Fruit fly (Drosophila melanogaster) whole organism, embryonic: Measurements from ENCODE around the gene chrb.

Source experiments
- ATbp ChIP-seq: fragments of 200-800 bp; sonication (Bioruptor generic); optimal IDR thresholded peaks from 2 replicates; lab custom pipeline; 2017; ENCODE audit warnings: missing biosample characterization, mild to moderate bottlenecking, missing genetic modification characterization, missing genetic modification reagents
- Adf1 ChIP-seq: fragments of 200-800 bp; sonication (Bioruptor generic); IDR thresholded peaks from 2 replicates; pipeline ENCODE4 v1.3.6; 2022; ENCODE audit warnings: missing biosample characterization, missing genetic modification characterization
- Antp ChIP-seq: fragments of 200-800 bp; sonication (Bioruptor generic); optimal IDR thresholded peaks from 3 replicates; lab custom pipeline; 2016; ENCODE audit warnings: missing biosample characterization, missing genetic modification characterization
- BEAF-32 ChIP-seq: fragments of 200-800 bp; sonication (Bioruptor generic); optimal IDR thresholded peaks from 3 replicates; lab custom pipeline; 2017; ENCODE audit warnings: missing biosample characterization, missing genetic modification characterization, mild to moderate bottlenecking, moderate library complexity, missing genetic modification reagents
- Blimp-1 ChIP-seq: fragments of 200-800 bp; sonication (Bioruptor generic); optimal IDR thresholded peaks from 3 replicates; lab custom pipeline; 2018; ENCODE audit warnings: missing biosample characterization, missing genetic modification characterization, mild to moderate bottlenecking, moderate library complexity, missing genetic modification reagents
- CG11247 ChIP-seq: fragments of 200-800 bp; sonication (Bioruptor generic); IDR thresholded peaks from 2 replicates; pipeline ENCODE4 v1.3.6; 2022; ENCODE audit warnings: missing biosample characterization, missing genetic modification characterization
- CG13894 ChIP-seq: fragments of 200-800 bp; sonication (Bioruptor generic); optimal IDR thresholded peaks from 3 replicates; lab custom pipeline; 2018; ENCODE audit warnings: missing biosample characterization, mild to moderate bottlenecking, missing genetic modification characterization, moderate library complexity
- CG16779 ChIP-seq: fragments of 200-800 bp; sonication (Bioruptor generic); IDR thresholded peaks from 2 replicates; pipeline ENCODE4 v1.3.6; 2022; ENCODE audit warnings: missing biosample characterization, missing genetic modification characterization
- CG16813 ChIP-seq: fragments of 200-800 bp; sonication (Bioruptor generic); IDR thresholded peaks from 3 replicates; pipeline ENCODE4 v1.3.6; 2022; ENCODE audit warnings: missing biosample characterization, missing genetic modification characterization; ENCODE audit not compliant: partially characterized antibody
- CG17328 ChIP-seq: fragments of 200-800 bp; sonication (Bioruptor generic); IDR thresholded peaks from 2 replicates; pipeline ENCODE4 v1.3.6; 2022; ENCODE audit warnings: missing biosample characterization, missing genetic modification characterization
- CG17829 ChIP-seq: fragments of 200-800 bp; optimal IDR thresholded peaks from 2 replicates; lab custom pipeline; 2019; ENCODE audit warnings: missing biosample characterization, mild to moderate bottlenecking, missing genetic modification characterization, moderate library complexity
- CG2129 ChIP-seq: fragments of 200-800 bp; sonication (Bioruptor generic); IDR thresholded peaks from 2 replicates; pipeline ENCODE4 v1.3.6; 2022; ENCODE audit warnings: missing biosample characterization, missing genetic modification characterization; ENCODE audit not compliant: partially characterized antibody
- CG6683 ChIP-seq: fragments of 200-800 bp; sonication (Bioruptor generic); optimal IDR thresholded peaks from 2 replicates; lab custom pipeline; 2017; ENCODE audit warnings: missing biosample characterization, mild to moderate bottlenecking, missing genetic modification characterization, missing genetic modification reagents
- CG6791 ChIP-seq: fragments of 200-800 bp; sonication (Bioruptor generic); IDR thresholded peaks from 3 replicates; pipeline ENCODE4 v1.3.6; 2022; ENCODE audit warnings: missing biosample characterization, missing genetic modification characterization; ENCODE audit not compliant: partially characterized antibody
- CG7271 ChIP-seq: fragments of 200-800 bp; sonication (Bioruptor generic); optimal IDR thresholded peaks from 2 replicates; lab custom pipeline; 2018; ENCODE audit warnings: missing biosample characterization, mild to moderate bottlenecking, missing genetic modification characterization, moderate library complexity
- CG7372 ChIP-seq: fragments of 200-800 bp; sonication (Bioruptor generic); IDR thresholded peaks from 2 replicates; pipeline ENCODE4 v1.3.6; 2022; ENCODE audit warnings: missing biosample characterization, missing genetic modification characterization
- CG7928 ChIP-seq: fragments of 200-800 bp; sonication (Bioruptor generic); optimal IDR thresholded peaks from 2 replicates; lab custom pipeline; 2017; ENCODE audit warnings: missing biosample characterization, mild to moderate bottlenecking, missing genetic modification characterization
- CG9932 ChIP-seq: fragments of 200-800 bp; sonication (Bioruptor generic); IDR thresholded peaks from 2 replicates; pipeline ENCODE4 v1.3.6; 2022; ENCODE audit warnings: missing biosample characterization, missing genetic modification characterization
- E2f2 ChIP-seq: fragments of 200-800 bp; sonication (Bioruptor generic); IDR thresholded peaks from 2 replicates; pipeline ENCODE4 v1.3.6; 2022; ENCODE audit warnings: missing biosample characterization, missing genetic modification characterization
- Elba2 ChIP-seq: fragments of 200-800 bp; sonication (Bioruptor generic); optimal IDR thresholded peaks from 3 replicates; lab custom pipeline; 2016; ENCODE audit warnings: missing biosample characterization, missing genetic modification characterization
- GATAe ChIP-seq: fragments of 200-800 bp; sonication (Bioruptor generic); conservative IDR thresholded peaks from 2 replicates; pipeline ENCODE4 v1.3.6; 2022; ENCODE audit warnings: missing biosample characterization, missing genetic modification characterization
- Lim3 ChIP-seq: fragments of 200-800 bp; sonication (Bioruptor generic); IDR thresholded peaks from 2 replicates; pipeline ENCODE4 v1.3.6; 2022; ENCODE audit warnings: missing biosample characterization, missing genetic modification characterization
- Ptx1 ChIP-seq: fragments of 200-800 bp; sonication (Bioruptor generic); IDR thresholded peaks from 2 replicates; pipeline ENCODE4 v1.3.6; 2022; ENCODE audit warnings: missing biosample characterization, missing genetic modification characterization
- Ssrp ChIP-seq: fragments of 200-800 bp; sonication (Bioruptor generic); optimal IDR thresholded peaks from 2 replicates; lab custom pipeline; 2018; ENCODE audit warnings: missing biosample characterization, mild to moderate bottlenecking, missing genetic modification characterization, moderate library complexity
- Taf1 ChIP-seq: fragments of 200-800 bp; sonication (Bioruptor generic); IDR thresholded peaks from 2 replicates; pipeline ENCODE4 v1.3.6; 2022; ENCODE audit warnings: missing biosample characterization, missing genetic modification characterization
- abd-A ChIP-seq: fragments of 200-800 bp; sonication (Bioruptor generic); optimal IDR thresholded peaks from 3 replicates; lab custom pipeline; 2019; ENCODE audit warnings: missing biosample characterization, mild to moderate bottlenecking, missing genetic modification characterization, moderate library complexity
- az2 ChIP-seq: fragments of 200-800 bp; sonication (Bioruptor generic); optimal IDR thresholded peaks from 3 replicates; lab custom pipeline; 2016; ENCODE audit warnings: missing biosample characterization, missing genetic modification characterization
- bsh ChIP-seq, 2 experiments: fragments of 200-800 bp; sonication (Bioruptor generic); optimal IDR thresholded peaks; 2 replicates each; lab custom pipeline; 2017 to 2018; ENCODE audit warnings: mild to moderate bottlenecking in 2 of 2, missing biosample characterization in 2 of 2, missing genetic modification characterization in 2 of 2, moderate library complexity in 1 of 2
- cad ChIP-seq: fragments of >200 bp; optimal IDR thresholded peaks from 2 replicates; lab custom pipeline; 2017; ENCODE audit warnings: missing biosample characterization, missing genetic modification characterization
- cato ChIP-seq: fragments of 200-800 bp; sonication (Bioruptor generic); optimal IDR thresholded peaks from 2 replicates; lab custom pipeline; 2016; ENCODE audit warnings: missing biosample characterization, missing genetic modification characterization, borderline replicate concordance
- crol ChIP-seq: fragments of 200-800 bp; sonication (Bioruptor generic); IDR thresholded peaks from 2 replicates; pipeline ENCODE4 v1.3.6; 2022; ENCODE audit warnings: missing biosample characterization, missing genetic modification characterization
- exex ChIP-seq: fragments of 200-800 bp; sonication (Bioruptor generic); optimal IDR thresholded peaks from 4 replicates; lab custom pipeline; 2018; ENCODE audit warnings: missing biosample characterization, mild to moderate bottlenecking, missing genetic modification characterization, moderate library complexity
- gfzf ChIP-seq: fragments of 200-800 bp; sonication (Bioruptor generic); optimal IDR thresholded peaks from 2 replicates; lab custom pipeline; 2016; ENCODE audit warnings: missing biosample characterization, mild to moderate bottlenecking, missing genetic modification characterization, moderate library complexity
- gro ChIP-seq: fragments of 200-800 bp; sonication (Bioruptor generic); optimal IDR thresholded peaks from 2 replicates; lab custom pipeline; 2016; ENCODE audit warnings: missing biosample characterization, missing genetic modification characterization
- jing ChIP-seq: fragments of 200-800 bp; sonication (Bioruptor generic); optimal IDR thresholded peaks from 2 replicates; lab custom pipeline; 2018; ENCODE audit warnings: missing biosample characterization, mild to moderate bottlenecking, missing genetic modification characterization
- ken ChIP-seq: fragments of 200-800 bp; sonication (Bioruptor generic); IDR thresholded peaks from 3 replicates; pipeline ENCODE4 v1.3.6; 2022; ENCODE audit warnings: missing biosample characterization, missing genetic modification characterization
- mld ChIP-seq: fragments of 200-800 bp; sonication (Bioruptor generic); IDR thresholded peaks from 3 replicates; pipeline ENCODE4 v1.3.6; 2022; ENCODE audit warnings: missing biosample characterization, missing genetic modification characterization; ENCODE audit not compliant: partially characterized antibody
- nerfin-1 ChIP-seq: fragments of 200-800 bp; sonication (Bioruptor generic); optimal IDR thresholded peaks from 3 replicates; lab custom pipeline; 2019; ENCODE audit warnings: missing biosample characterization, mild to moderate bottlenecking, missing genetic modification characterization, moderate library complexity
- nerfin-2 ChIP-seq: fragments of 200-800 bp; sonication (Bioruptor generic); IDR thresholded peaks from 2 replicates; pipeline ENCODE4 v1.3.6; 2022; ENCODE audit warnings: missing biosample characterization, missing genetic modification characterization; ENCODE audit not compliant: partially characterized antibody
- pb ChIP-seq: fragments of 200-800 bp; sonication (Bioruptor generic); optimal IDR thresholded peaks from 3 replicates; lab custom pipeline; 2016; ENCODE audit warnings: missing biosample characterization, missing genetic modification characterization
- pzg ChIP-seq: fragments of 200-800 bp; sonication (Bioruptor generic); optimal IDR thresholded peaks from 3 replicates; lab custom pipeline; 2018; ENCODE audit warnings: missing biosample characterization, mild to moderate bottlenecking, missing genetic modification characterization, moderate library complexity
- ranshi ChIP-seq: fragments of 200-800 bp; sonication (Bioruptor generic); IDR thresholded peaks from 2 replicates; pipeline ENCODE4 v1.3.6; 2022; ENCODE audit warnings: missing biosample characterization, missing genetic modification characterization
- repo ChIP-seq: fragments of 200-800 bp; sonication (Bioruptor generic); optimal IDR thresholded peaks from 2 replicates; lab custom pipeline; 2016; ENCODE audit warnings: missing biosample characterization, missing genetic modification characterization
- sima ChIP-seq: fragments of 200-800 bp; sonication (Bioruptor generic); optimal IDR thresholded peaks from 2 replicates; lab custom pipeline; 2016; ENCODE audit warnings: missing biosample characterization, missing genetic modification characterization
- ssp ChIP-seq: fragments of 200-800 bp; sonication (Bioruptor generic); IDR thresholded peaks from 2 replicates; pipeline ENCODE4 v1.3.6; 2022; ENCODE audit warnings: missing biosample characterization, missing genetic modification characterization
- tup ChIP-seq: fragments of 200-800 bp; sonication (Bioruptor generic); optimal IDR thresholded peaks from 2 replicates; lab custom pipeline; 2016; ENCODE audit warnings: missing biosample characterization, mild to moderate bottlenecking, missing genetic modification characterization, moderate library complexity
- tx ChIP-seq: fragments of 200-800 bp; sonication (Bioruptor generic); optimal IDR thresholded peaks from 2 replicates; lab custom pipeline; 2016; ENCODE audit warnings: missing biosample characterization, missing genetic modification characterization
- unc-4 ChIP-seq: fragments of 200-800 bp; sonication (Bioruptor generic); IDR thresholded peaks from 2 replicates; pipeline ENCODE4 v1.3.6; 2022; ENCODE audit warnings: missing biosample characterization, missing genetic modification characterization; ENCODE audit not compliant: partially characterized antibody
- vvl ChIP-seq: fragments of 200-800 bp; sonication (Bioruptor generic); IDR thresholded peaks from 2 replicates; pipeline ENCODE4 v1.3.6; 2022; ENCODE audit warnings: missing biosample characterization, missing genetic modification characterization

chrb gene

dm6 chr3L:11491222-11491873 is 4.0 kb downstream of the chrb start (continued):
- TF ChIP-seq ken (GFP tag; lab: Robert Waterston, UW): peak; percentile 60; the same call in 1 of the 3 replicates
- peak; percentile 53 for TF ChIP-seq Ssrp (tag; lab: Kevin White, UChicago)
- peak; percentile 60 for TF ChIP-seq Blimp-1
- TF ChIP-seq ssp: no peak
- TF ChIP-seq Taf1 (GFP tag; lab: Robert Waterston, UW): peak; percentile 64; the same call in 1 of the 2 replicates
- no peak for TF ChIP-seq CG6683
- peak; percentile 30 for TF ChIP-seq tx
- TF ChIP-seq cad (GFP tag; lab: Kevin White, UChicago): no peak
- no peak for TF ChIP-seq pzg (GFP tag; lab: Kevin White, UChicago)
- TF ChIP-seq ATbp: no peak
- peak; percentile 40; the same call in 1 of the 2 replicates for TF ChIP-seq Adf1 (GFP tag; lab: Robert Waterston, UW)
- TF ChIP-seq vvl: peak; percentile 60
- peak; percentile 72 for TF ChIP-seq Ptx1 (GFP tag; lab: Robert Waterston, UW)
- TF ChIP-seq Elba2 (GFP tag; lab: Kevin White, UChicago): no peak
- no peak for TF ChIP-seq GATAe
- TF ChIP-seq nerfin-1 (tag; lab: Kevin White, UChicago): peak; percentile 33
- no peak for TF ChIP-seq exex
- peak; percentile 17 for TF ChIP-seq repo (GFP tag; lab: Kevin White, UChicago)
- no peak for TF ChIP-seq abd-A (tag; lab: Kevin White, UChicago)
- TF ChIP-seq CG16779: no peak
- TF ChIP-seq jing: peak; percentile 28
- no peak; the same call in 1 of the 2 replicates for TF ChIP-seq E2f2 (GFP tag; lab: Robert Waterston, UW)
- no peak for TF ChIP-seq BEAF-32 (GFP tag; lab: Kevin White, UChicago)
- TF ChIP-seq gfzf (GFP tag; lab: Kevin White, UChicago): no peak
- TF ChIP-seq CG7928 (GFP tag; lab: Kevin White, UChicago): peak; percentile 24
- peak; percentile 77 for TF ChIP-seq gro (GFP tag; lab: Kevin White, UChicago)
- TF ChIP-seq unc-4: no peak
- no peak for TF ChIP-seq Lim3 (GFP tag; lab: Robert Waterston, UW)
- TF ChIP-seq tup: no peak
- peak; percentile 25; the same call in 1 of the 2 replicates for TF ChIP-seq crol (GFP tag; lab: Robert Waterston, UW)
- peak; percentile 68 for TF ChIP-seq CG17328 (GFP tag; lab: Robert Waterston, UW)
- TF ChIP-seq CG9932: peak; percentile 71
- TF ChIP-seq CG17829: peak; percentile 55
- no peak for TF ChIP-seq CG7271 (tag; lab: Kevin White, UChicago)
- no peak for TF ChIP-seq pb
- TF ChIP-seq mld (GFP tag; lab: Robert Waterston, UW): no peak
- TF ChIP-seq CG16813: no peak
- no peak for TF ChIP-seq CG13894 (tag; lab: Kevin White, UChicago)
- TF ChIP-seq CG7372 (GFP tag; lab: Robert Waterston, UW): peak; percentile 67; the same call in 1 of the 2 replicates
- TF ChIP-seq CG6791 (GFP tag; lab: Robert Waterston, UW): no peak
- TF ChIP-seq ranshi (GFP tag; lab: Robert Waterston, UW): peak; percentile 72; the same call in 1 of the 2 replicates
- TF ChIP-seq az2 (GFP tag; lab: Kevin White, UChicago): peak; percentile 49
- no peak for TF ChIP-seq sima (GFP tag; lab: Kevin White, UChicago)
- no peak for TF ChIP-seq cato (GFP tag; lab: Kevin White, UChicago)
- peak; percentile 24 for TF ChIP-seq Antp (GFP tag; lab: Kevin White, UChicago)
- no peak for TF ChIP-seq CG2129 (GFP tag; lab: Robert Waterston, UW)
- no peak for TF ChIP-seq nerfin-2 (GFP tag; lab: Robert Waterston, UW)
- TF ChIP-seq CG11247 (GFP tag; lab: Robert Waterston, UW): peak; percentile 54; the same call in 1 of the 2 replicates
- TF ChIP-seq bsh (GFP tag; optimal IDR thresholded peaks at IDR 0.05; lab: Kevin White, UChicago): peak in 1 of 2 experiments; percentile 65
